Worm (Caenorhabditis elegans) whole organism, mixed stage, embryonic: ENCODE measurements around the gene ceh-49.
A peak's percentile ranks its signal among the peaks of the same experiment; 100 is the strongest.

Source experiments
- M03D4.4 ChIP-seq: sonication (generic microtip); optimal IDR thresholded peaks from 2 replicates; lab custom pipeline; 2017; ENCODE audit warnings: mild to moderate bottlenecking, missing genetic modification characterization, missing compliant biosample characterization
- bed-3 ChIP-seq: fragments of 200-800 bp; sonication (Bioruptor generic); optimal IDR thresholded peaks from 3 replicates; lab custom pipeline; 2018; ENCODE audit warnings: mild to moderate bottlenecking, missing genetic modification characterization, moderate library complexity, missing compliant biosample characterization
- blmp-1 ChIP-seq: fragments of 150-350 bp; optimal IDR thresholded peaks from 2 replicates; lab custom pipeline; 2014; ENCODE audit warnings: missing biosample characterization, missing genetic modification characterization
- ceh-39 ChIP-seq: fragments of 150-350 bp; optimal IDR thresholded peaks from 2 replicates; lab custom pipeline; 2014; ENCODE audit warnings: missing biosample characterization, missing genetic modification characterization
- ceh-43 ChIP-seq: fragments of 200-800 bp; sonication (Bioruptor generic); optimal IDR thresholded peaks from 2 replicates; lab custom pipeline; 2018; ENCODE audit warnings: mild to moderate bottlenecking, missing genetic modification characterization, moderate library complexity, missing compliant biosample characterization
- ceh-83 ChIP-seq: fragments of 200-800 bp; sonication (Bioruptor generic); optimal IDR thresholded peaks from 2 replicates; lab custom pipeline; 2018; ENCODE audit warnings: mild to moderate bottlenecking, missing genetic modification characterization, missing compliant biosample characterization
- ces-1 ChIP-seq: fragments of 150-350 bp; optimal IDR thresholded peaks from 2 replicates; lab custom pipeline; 2014; ENCODE audit warnings: missing biosample characterization, missing genetic modification reagents, missing genetic modification characterization
- cnd-1 ChIP-seq: fragments of 200-800 bp; sonication (Bioruptor generic); optimal IDR thresholded peaks from 2 replicates; lab custom pipeline; 2018; ENCODE audit warnings: mild to moderate bottlenecking, missing genetic modification characterization, missing compliant biosample characterization
- drap-1 ChIP-seq: fragments of 200-800 bp; sonication (Bioruptor generic); optimal IDR thresholded peaks from 3 replicates; lab custom pipeline; 2018; ENCODE audit warnings: mild to moderate bottlenecking, missing genetic modification characterization, missing compliant biosample characterization
- elt-1 ChIP-seq: sonication (generic microtip); optimal IDR thresholded peaks from 2 replicates; lab custom pipeline; 2017; ENCODE audit warnings: missing genetic modification characterization, mild to moderate bottlenecking, missing compliant biosample characterization, antibody characterized with exemption, moderate library complexity, borderline replicate concordance; ENCODE audit not compliant: insufficient read depth
- flh-1 ChIP-seq: fragments of 200-800 bp; sonication (Bioruptor generic); optimal IDR thresholded peaks from 2 replicates; lab custom pipeline; 2018; ENCODE audit warnings: mild to moderate bottlenecking, missing genetic modification characterization, moderate library complexity, missing compliant biosample characterization
- ham-2 ChIP-seq: fragments of 200-800 bp; sonication (Bioruptor generic); optimal IDR thresholded peaks from 2 replicates; lab custom pipeline; 2018; ENCODE audit warnings: mild to moderate bottlenecking, missing genetic modification characterization, missing compliant biosample characterization
- hlh-1 ChIP-seq: fragments of 150-350 bp; optimal IDR thresholded peaks from 2 replicates; lab custom pipeline; 2014; ENCODE audit warnings: missing biosample characterization, missing genetic modification reagents, missing genetic modification characterization
- lin-13 ChIP-seq: fragments of 150-350 bp; optimal IDR thresholded peaks from 2 replicates; lab custom pipeline; 2014; ENCODE audit warnings: missing biosample characterization, missing genetic modification characterization
- lin-32 ChIP-seq: fragments of 200-800 bp; sonication (Bioruptor generic); optimal IDR thresholded peaks from 2 replicates; lab custom pipeline; 2018; ENCODE audit warnings: mild to moderate bottlenecking, missing genetic modification characterization, missing compliant biosample characterization
- lsy-2 ChIP-seq: fragments of 150-350 bp; optimal IDR thresholded peaks from 2 replicates; lab custom pipeline; 2014; ENCODE audit warnings: missing biosample characterization, missing genetic modification characterization
- mab-5 ChIP-seq: fragments of 150-350 bp; optimal IDR thresholded peaks from 2 replicates; lab custom pipeline; 2014; ENCODE audit warnings: missing biosample characterization, missing genetic modification characterization
- mep-1 ChIP-seq: fragments of 150-350 bp; optimal IDR thresholded peaks from 2 replicates; lab custom pipeline; 2017; ENCODE audit warnings: missing biosample characterization, missing genetic modification reagents, missing genetic modification characterization, inconsistent platforms
- nhr-12 ChIP-seq: fragments of 150-350 bp; optimal IDR thresholded peaks from 2 replicates; lab custom pipeline; 2014; ENCODE audit warnings: missing biosample characterization, missing genetic modification characterization
- nhr-2 ChIP-seq: fragments of 150-350 bp; optimal IDR thresholded peaks from 2 replicates; lab custom pipeline; 2014; ENCODE audit warnings: missing biosample characterization, missing genetic modification characterization
- nhr-237 ChIP-seq: fragments of 150-350 bp; optimal IDR thresholded peaks from 2 replicates; lab custom pipeline; 2014; ENCODE audit warnings: missing biosample characterization, missing genetic modification characterization
- nhr-76 ChIP-seq: sonication (generic microtip); optimal IDR thresholded peaks from 2 replicates; lab custom pipeline; 2017; ENCODE audit warnings: missing biosample characterization, missing genetic modification characterization
- pha-4 ChIP-seq: fragments of 150-350 bp; optimal IDR thresholded peaks from 2 replicates; lab custom pipeline; 2018; ENCODE audit warnings: missing biosample characterization, missing genetic modification reagents, missing genetic modification characterization
- sem-2 ChIP-seq: fragments of 200-800 bp; sonication (Bioruptor generic); optimal IDR thresholded peaks from 2 replicates; lab custom pipeline; 2018; ENCODE audit warnings: mild to moderate bottlenecking, missing genetic modification characterization, missing compliant biosample characterization
- snpc-4 ChIP-seq: fragments of 150-350 bp; optimal IDR thresholded peaks from 2 replicates; lab custom pipeline; 2014; ENCODE audit warnings: missing biosample characterization, missing genetic modification characterization
- tbx-8 ChIP-seq: fragments of 200-800 bp; sonication (Bioruptor generic); optimal IDR thresholded peaks from 2 replicates; lab custom pipeline; 2018; ENCODE audit warnings: mild to moderate bottlenecking, missing genetic modification characterization, moderate library complexity, missing compliant biosample characterization
- unc-39 ChIP-seq: fragments of 150-350 bp; optimal IDR thresholded peaks from 2 replicates; lab custom pipeline; 2014; ENCODE audit warnings: missing biosample characterization, missing genetic modification characterization
- unc-62 ChIP-seq: fragments of 150-350 bp; optimal IDR thresholded peaks from 2 replicates; lab custom pipeline; 2014; ENCODE audit warnings: missing biosample characterization, missing genetic modification reagents, missing genetic modification characterization
- zip-8 ChIP-seq: fragments of 150-350 bp; optimal IDR thresholded peaks from 2 replicates; lab custom pipeline; 2014; ENCODE audit warnings: missing biosample characterization, missing genetic modification characterization
- ztf-11 ChIP-seq: fragments of 150-350 bp; optimal IDR thresholded peaks from 2 replicates; lab custom pipeline; 2014; ENCODE audit warnings: missing biosample characterization, missing genetic modification characterization

The ceh-49 gene

DNA sequence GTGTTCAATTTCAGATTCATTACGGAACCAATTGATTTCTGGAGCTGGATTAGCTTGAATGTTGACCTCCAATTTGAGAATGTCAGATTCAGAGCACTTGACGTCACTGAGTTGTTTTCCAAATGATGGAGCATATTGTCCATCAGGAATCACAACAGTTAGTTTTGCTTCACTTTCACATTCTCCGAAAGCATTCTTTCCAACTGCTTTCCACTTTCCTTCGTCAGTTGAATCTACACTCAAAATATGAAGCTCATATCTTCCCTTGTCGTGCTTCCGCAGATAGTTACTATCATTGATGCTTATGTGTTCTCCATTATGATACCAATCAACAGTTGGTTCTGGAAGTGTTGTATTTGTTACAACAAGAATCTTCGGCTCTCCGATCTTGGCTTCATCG is 8.3 kb upstream of the ceh-49 start:
- TF ChIP-seq elt-1 (tag; lab: Kevin White, UChicago) (no peak), ces-1 (GFP tag; lab: Kevin White, UChicago) (no peak), bed-3 (GFP tag; lab: Kevin White, UChicago) (no peak), ceh-43 (GFP tag; lab: Kevin White, UChicago) (no peak), ham-2 (GFP tag; lab: Kevin White, UChicago) (no peak), mab-5 (tag; lab: Kevin White, UChicago) (no peak), nhr-2 (tag; lab: Kevin White, UChicago) (no peak), ceh-83 (no peak), lin-13 (tag; lab: Kevin White, UChicago) (no peak), M03D4.4 (no peak), snpc-4 (no peak), unc-39 (tag; lab: Kevin White, UChicago) (no peak), tbx-8 (GFP tag; lab: Kevin White, UChicago) (no peak), sem-2 (no peak), mep-1 (tag; lab: Kevin White, UChicago) (no peak), nhr-12 (no peak), cnd-1 (tag; lab: Kevin White, UChicago) (no peak), ceh-39 (tag; lab: Kevin White, UChicago) (no peak), lin-32 (GFP tag; lab: Kevin White, UChicago) (no peak), hlh-1 (no peak)

- TF ChIP-seq lsy-2, result no peak
- no peak for TF ChIP-seq nhr-237 (tag; lab: Kevin White, UChicago)
- TF ChIP-seq drap-1 (GFP tag; lab: Kevin White, UChicago), result no peak
- no peak for TF ChIP-seq hlh-1
- TF ChIP-seq lin-32 (GFP tag; lab: Kevin White, UChicago), result no peak
- TF ChIP-seq ham-2 (GFP tag; lab: Kevin White, UChicago), result no peak
- no peak for TF ChIP-seq sem-2
- TF ChIP-seq unc-62 (GFP tag; lab: Kevin White, UChicago), result no peak
Observed at ce11 chrV:6121659-6122058, 1.7 kb upstream of the ceh-49 start.

- no peak for TF ChIP-seq nhr-237 (tag; lab: Kevin White, UChicago)
- no peak for TF ChIP-seq nhr-12
- TF ChIP-seq ceh-43 (GFP tag; lab: Kevin White, UChicago), result no peak
- TF ChIP-seq sem-2, result no peak
- TF ChIP-seq blmp-1, result no peak
- no peak for TF ChIP-seq unc-39 (tag; lab: Kevin White, UChicago)
- no peak for TF ChIP-seq zip-8 (tag; lab: Kevin White, UChicago)
- no peak for TF ChIP-seq flh-1 (GFP tag; lab: Kevin White, UChicago)
- TF ChIP-seq nhr-76 (tag; lab: Kevin White, UChicago), result no peak
- no peak for TF ChIP-seq bed-3 (GFP tag; lab: Kevin White, UChicago)
- TF ChIP-seq, all 35 proteins: peak for 0
Observed at ce11 chrV:6117013-6117412, 3.0 kb downstream of the ceh-49 start.

ce11 chrV:6112823-6113222 is 7.2 kb downstream of the ceh-49 start, which contains the start of gene F17A9.5:
Gene F17A9.5, minus strand, starts transcription at chrV:6112997.
- TF ChIP-seq nhr-237 (tag; lab: Kevin White, UChicago) (no peak), nhr-2 (tag; lab: Kevin White, UChicago) (no peak), lin-13 (tag; lab: Kevin White, UChicago) (no peak), ceh-83 (no peak), hlh-1 (no peak), M03D4.4 (no peak), unc-62 (GFP tag; lab: Kevin White, UChicago) (no peak), blmp-1 (no peak), ces-1 (GFP tag; lab: Kevin White, UChicago) (no peak), mep-1 (tag; lab: Kevin White, UChicago) (no peak), ztf-11 (no peak), unc-39 (tag; lab: Kevin White, UChicago) (no peak), pha-4 (tag; lab: Kevin White, UChicago) (no peak)
- TF ChIP-seq, all 35 proteins: peak for 0

- TF ChIP-seq drap-1 (GFP tag; lab: Kevin White, UChicago) (no peak), M03D4.4 (no peak), ztf-11 (no peak), sem-2 (no peak), lsy-2 (no peak), hlh-1 (no peak), pha-4 (tag; lab: Kevin White, UChicago) (peak; percentile 9)
Observed at ce11 chrV:6110533-6110932, 9.5 kb downstream of the ceh-49 start, which contains the start of gene F17A9.4. Gene F17A9.4, minus strand, starts transcription at chrV:6110629.
